Fruit fly (Drosophila melanogaster): Measurements from ENCODE around the gene CG15764.

dm6 chrX:5904377-5905085 lies 35.6 kb downstream of the CG15764 start:
- TF ChIP-seq pad (GFP tag; optimal IDR thresholded peaks at IDR 0.05) (no peak), Crg-1 (GFP tag; optimal IDR thresholded peaks at IDR 0.05) (no peak), toe (GFP tag; optimal IDR thresholded peaks at IDR 0.05) (no peak), CG11617 (GFP tag; optimal IDR thresholded peaks at IDR 0.05) (no peak), CG33017 (tag; optimal IDR thresholded peaks at IDR 0.05) (no peak), Clk (GFP tag; optimal IDR thresholded peaks at IDR 0.05) (no peak)
